Fruit fly (Drosophila melanogaster): ENCODE results near the gene CG31287.

Gene CG31287

dm6 chr3R:16238016-16238710, 35.0 kb downstream of the CG31287 start:
- TF ChIP-seq toe (GFP tag; optimal IDR thresholded peaks at IDR 0.05) (no peak), CG7045 (GFP tag; optimal IDR thresholded peaks at IDR 0.05) (no peak), Crg-1 (GFP tag; optimal IDR thresholded peaks at IDR 0.05) (no peak)

- TF ChIP-seq Clk (GFP tag; optimal IDR thresholded peaks at IDR 0.05) (no peak), CG12768 (GFP tag; optimal IDR thresholded peaks at IDR 0.05) (peak; percentile 23)
These were observed 36.1 kb downstream of the CG31287 start for dm6 chr3R:16239304-16239703.

dm6 chr3R:16240478-16241101, 37.4 kb downstream of the CG31287 start:
- TF ChIP-seq cic (GFP tag; optimal IDR thresholded peaks at IDR 0.05) (no peak), CG5204 (GFP tag; optimal IDR thresholded peaks at IDR 0.05) (no peak), CG33017 (tag; optimal IDR thresholded peaks at IDR 0.05) (no peak), tj (GFP tag; optimal IDR thresholded peaks at IDR 0.05) (no peak), cnc (optimal IDR thresholded peaks at IDR 0.05) (no peak), CG7045 (GFP tag; optimal IDR thresholded peaks at IDR 0.05) (no peak), CG1620 (GFP tag; optimal IDR thresholded peaks at IDR 0.05) (no peak), CG7101 (tag; optimal IDR thresholded peaks at IDR 0.05) (no peak), ovo (GFP tag; optimal IDR thresholded peaks at IDR 0.05) (no peak), toe (GFP tag; optimal IDR thresholded peaks at IDR 0.05) (no peak), pad (GFP tag; optimal IDR thresholded peaks at IDR 0.05) (no peak), CG12768 (GFP tag; optimal IDR thresholded peaks at IDR 0.05) (no peak), bab1 (GFP tag; optimal IDR thresholded peaks at IDR 0.05) (no peak), Crg-1 (GFP tag; optimal IDR thresholded peaks at IDR 0.05) (no peak), kay (GFP tag; ENCODE audit: borderline replicate concordance) (no peak), Mnt (GFP tag; optimal IDR thresholded peaks at IDR 0.05) (no peak), Clk (GFP tag; optimal IDR thresholded peaks at IDR 0.05) (no peak), Hr96 (GFP tag; optimal IDR thresholded peaks at IDR 0.05) (no peak), CG11617 (GFP tag; optimal IDR thresholded peaks at IDR 0.05) (no peak), CG14711 (tag; optimal IDR thresholded peaks at IDR 0.05) (no peak)

dm6 chr3R:16241102-16241779, 38.1 kb downstream of the CG31287 start:
- TF ChIP-seq CG1620 (GFP tag; optimal IDR thresholded peaks at IDR 0.05) (peak; percentile 1), Hr96 (GFP tag; optimal IDR thresholded peaks at IDR 0.05) (peak; percentile 39), CG7101 (tag; optimal IDR thresholded peaks at IDR 0.05) (peak; percentile 38), kay (GFP tag; ENCODE audit: borderline replicate concordance) (peak; percentile 97), CG33017 (tag; optimal IDR thresholded peaks at IDR 0.05) (peak; percentile 24), CG5204 (GFP tag; optimal IDR thresholded peaks at IDR 0.05) (no peak), Crg-1 (GFP tag; optimal IDR thresholded peaks at IDR 0.05) (no peak), cic (GFP tag; optimal IDR thresholded peaks at IDR 0.05) (peak; percentile 96), ovo (GFP tag; optimal IDR thresholded peaks at IDR 0.05) (peak; percentile 54), bab1 (GFP tag; optimal IDR thresholded peaks at IDR 0.05) (peak; percentile 79), CG7045 (GFP tag; optimal IDR thresholded peaks at IDR 0.05) (no peak), cnc (optimal IDR thresholded peaks at IDR 0.05) (peak in 1 of 2 experiments; percentile 76), tj (GFP tag; optimal IDR thresholded peaks at IDR 0.05) (peak; percentile 84), Clk (GFP tag; optimal IDR thresholded peaks at IDR 0.05) (no peak), CG14711 (tag; optimal IDR thresholded peaks at IDR 0.05) (peak; percentile 69), pad (GFP tag; optimal IDR thresholded peaks at IDR 0.05) (no peak), CG12768 (GFP tag; optimal IDR thresholded peaks at IDR 0.05) (peak; percentile 89), Mnt (GFP tag; optimal IDR thresholded peaks at IDR 0.05) (peak; percentile 93), CG11617 (GFP tag; optimal IDR thresholded peaks at IDR 0.05) (no peak), toe (GFP tag; optimal IDR thresholded peaks at IDR 0.05) (peak; percentile 81)

- TF ChIP-seq toe (GFP tag; optimal IDR thresholded peaks at IDR 0.05) (peak; percentile 44), Clk (GFP tag; optimal IDR thresholded peaks at IDR 0.05) (no peak), CG5204 (GFP tag; optimal IDR thresholded peaks at IDR 0.05) (peak; percentile 49)
These were observed 38.7 kb downstream of the CG31287 start for dm6 chr3R:16241822-16242221.

dm6 chr3R:16242461-16242934, 39.3 kb downstream of the CG31287 start:
- TF ChIP-seq CG7101 (tag; optimal IDR thresholded peaks at IDR 0.05) = peak; percentile 46
- TF ChIP-seq CG5204 (GFP tag; optimal IDR thresholded peaks at IDR 0.05) = peak; percentile 31
- TF ChIP-seq CG11617 (GFP tag; optimal IDR thresholded peaks at IDR 0.05) = peak; percentile 57
- peak; percentile 93 for TF ChIP-seq CG12768 (GFP tag; optimal IDR thresholded peaks at IDR 0.05)
- TF ChIP-seq Hr96 (GFP tag; optimal IDR thresholded peaks at IDR 0.05) = peak; percentile 83
- peak; percentile 75 for TF ChIP-seq CG33017 (tag; optimal IDR thresholded peaks at IDR 0.05)
- peak; percentile 15 for TF ChIP-seq toe (GFP tag; optimal IDR thresholded peaks at IDR 0.05)
- peak; percentile 89 for TF ChIP-seq Mnt (GFP tag; optimal IDR thresholded peaks at IDR 0.05)
- TF ChIP-seq CG14711 (tag; optimal IDR thresholded peaks at IDR 0.05) = peak; percentile 47
- peak; percentile 42 for TF ChIP-seq CG1620 (GFP tag; optimal IDR thresholded peaks at IDR 0.05)
- peak; percentile 91 for TF ChIP-seq pad (GFP tag; optimal IDR thresholded peaks at IDR 0.05)
- TF ChIP-seq CG7045 (GFP tag; optimal IDR thresholded peaks at IDR 0.05) = no peak
- peak; percentile 70 for TF ChIP-seq Clk (GFP tag; optimal IDR thresholded peaks at IDR 0.05)
- peak; percentile 71 for TF ChIP-seq bab1 (GFP tag; optimal IDR thresholded peaks at IDR 0.05)
- peak; percentile 82 for TF ChIP-seq Crg-1 (GFP tag; optimal IDR thresholded peaks at IDR 0.05)
- TF ChIP-seq kay (GFP tag; ENCODE audit: borderline replicate concordance) = no peak
- no peak for TF ChIP-seq cnc (optimal IDR thresholded peaks at IDR 0.05)
- TF ChIP-seq tj (GFP tag; optimal IDR thresholded peaks at IDR 0.05) = peak; percentile 93
- TF ChIP-seq cic (GFP tag; optimal IDR thresholded peaks at IDR 0.05) = peak; percentile 98
- TF ChIP-seq ovo (GFP tag; optimal IDR thresholded peaks at IDR 0.05) = peak; percentile 82
